Worm (Caenorhabditis elegans) whole organism, L2 larva: ENCODE data around the gene F49F1.18.

Experiments
- F13H6.1 ChIP-seq: sonication (generic microtip); optimal IDR thresholded peaks from 2 replicates; lab custom pipeline; 2016; ENCODE audit warnings: missing genetic modification characterization, missing compliant biosample characterization
- lsy-2 ChIP-seq, 2 experiments: fragments of 150-350 bp in 1 of 2; sonication (generic microtip) in 1 of 2; optimal IDR thresholded peaks; 2 replicates each; lab custom pipeline; 2014 to 2017; ENCODE audit warnings: missing biosample characterization in 2 of 2, missing genetic modification characterization in 2 of 2
- mdl-1 ChIP-seq, 2 experiments: fragments of 150-350 bp in 1 of 2; sonication (generic microtip) in 1 of 2; optimal IDR thresholded peaks; 2 replicates each; lab custom pipeline; 2017; ENCODE audit warnings: missing biosample characterization in 2 of 2, missing genetic modification characterization in 2 of 2
- nhr-129 ChIP-seq: fragments of 150-350 bp; optimal IDR thresholded peaks from 2 replicates; lab custom pipeline; 2014; ENCODE audit warnings: missing biosample characterization, missing genetic modification characterization
- snpc-4 ChIP-seq: fragments of 150-350 bp; optimal IDR thresholded peaks from 2 replicates; lab custom pipeline; 2014; ENCODE audit warnings: missing biosample characterization, missing genetic modification characterization

DNA sequence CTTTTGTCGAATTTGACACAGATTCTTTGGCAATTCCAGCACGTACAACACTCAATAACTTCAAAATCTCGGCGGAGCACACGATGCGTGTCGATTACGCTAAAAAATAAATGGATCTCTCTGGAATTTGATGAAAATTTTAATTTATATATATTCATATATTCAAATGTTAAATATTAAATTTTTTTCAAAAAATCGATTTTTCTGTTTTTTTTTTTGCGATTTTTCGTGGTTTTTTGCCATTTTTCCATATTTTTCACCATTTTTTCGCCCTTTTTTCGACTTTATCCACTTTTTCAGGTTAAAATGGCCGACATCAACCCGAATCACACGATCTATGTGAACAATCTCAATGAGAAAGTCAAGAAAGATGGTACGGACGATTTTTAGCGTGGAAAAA lies 33.6 kb upstream of the F49F1.18 start, which contains the start of gene rnp-3:
- TF ChIP-seq nhr-129 (tag; lab: Kevin White, UChicago) (no peak), F13H6.1 (tag; lab: Kevin White, UChicago) (no peak), snpc-4 (tag; lab: Kevin White, UChicago) (no peak), lsy-2 (tag; optimal IDR thresholded peaks at IDR 0.05; lab: Kevin White, UChicago) (no peak), mdl-1 (tag; optimal IDR thresholded peaks at IDR 0.05; lab: Kevin White, UChicago) (no peak)
